Worm (Caenorhabditis elegans): ENCODE results near the gene T12D8.10.

The T12D8.10 gene

ce11 chrIII:13642227-13642626 is at the start of gene T12D8.10:
Gene T12D8.10, minus strand, starts transcription at chrIII:13642327.
- TF ChIP-seq zag-1 (tag; optimal IDR thresholded peaks at IDR 0.05), result no peak
- no peak for TF ChIP-seq sea-2 (GFP tag; optimal IDR thresholded peaks at IDR 0.05)
- TF ChIP-seq nhr-12 (tag; optimal IDR thresholded peaks at IDR 0.05), result no peak
- no peak for TF ChIP-seq unc-62 (GFP tag; optimal IDR thresholded peaks at IDR 0.05)

ce11 chrIII:13687211-13687610 is 45.1 kb upstream of the T12D8.10 start, which contains the start of gene cul-2:
Gene cul-2, plus strand, starts transcription at chrIII:13687269.
- TF ChIP-seq nhr-25 (tag; optimal IDR thresholded peaks at IDR 0.05) (peak; percentile 38), hmg-11 (tag; optimal IDR thresholded peaks at IDR 0.05) (peak; percentile 60), pqm-1 (tag; optimal IDR thresholded peaks at IDR 0.05) (no peak), ztf-11 (tag; optimal IDR thresholded peaks at IDR 0.05) (no peak), nhr-77 (tag; optimal IDR thresholded peaks at IDR 0.05) (no peak), nfya-1 (tag; optimal IDR thresholded peaks at IDR 0.05; ENCODE audit: insufficient read depth) (peak; percentile 36), pha-4 (tag; optimal IDR thresholded peaks at IDR 0.05) (peak; percentile 35), lin-39 (tag; optimal IDR thresholded peaks at IDR 0.05) (peak; percentile 18), egl-27 (tag; optimal IDR thresholded peaks at IDR 0.05) (no peak), ceh-28 (tag; optimal IDR thresholded peaks at IDR 0.05) (no peak), lin-15B (tag; optimal IDR thresholded peaks at IDR 0.05) (peak; percentile 43), ama-1 (optimal IDR thresholded peaks at IDR 0.05) (peak; percentile 10)

ce11 chrIII:13686309-13686708 is 44.2 kb upstream of the T12D8.10 start, which contains the start of gene dyf-2:
Gene dyf-2, minus strand, starts transcription at chrIII:13686445.
- no peak for TF ChIP-seq skn-1 (tag; optimal IDR thresholded peaks at IDR 0.05)
- TF ChIP-seq elt-1 (tag; optimal IDR thresholded peaks at IDR 0.05), result no peak
- no peak for TF ChIP-seq sea-2 (GFP tag; optimal IDR thresholded peaks at IDR 0.05)
- TF ChIP-seq ceh-28 (tag; optimal IDR thresholded peaks at IDR 0.05), result no peak
- no peak for TF ChIP-seq hmg-11 (tag; optimal IDR thresholded peaks at IDR 0.05)
- TF ChIP-seq eor-1 (tag; optimal IDR thresholded peaks at IDR 0.05), result no peak
- no peak for TF ChIP-seq elt-2 (tag; optimal IDR thresholded peaks at IDR 0.05)
- TF ChIP-seq nhr-23 (tag; optimal IDR thresholded peaks at IDR 0.05), result no peak
- no peak for TF ChIP-seq R02D3.7 (tag; optimal IDR thresholded peaks at IDR 0.05)
- TF ChIP-seq egl-5 (tag; optimal IDR thresholded peaks at IDR 0.05), result no peak
- TF ChIP-seq nhr-67 (tag; optimal IDR thresholded peaks at IDR 0.05), result no peak
- no peak for TF ChIP-seq mdl-1 (tag; optimal IDR thresholded peaks at IDR 0.05)

DNA sequence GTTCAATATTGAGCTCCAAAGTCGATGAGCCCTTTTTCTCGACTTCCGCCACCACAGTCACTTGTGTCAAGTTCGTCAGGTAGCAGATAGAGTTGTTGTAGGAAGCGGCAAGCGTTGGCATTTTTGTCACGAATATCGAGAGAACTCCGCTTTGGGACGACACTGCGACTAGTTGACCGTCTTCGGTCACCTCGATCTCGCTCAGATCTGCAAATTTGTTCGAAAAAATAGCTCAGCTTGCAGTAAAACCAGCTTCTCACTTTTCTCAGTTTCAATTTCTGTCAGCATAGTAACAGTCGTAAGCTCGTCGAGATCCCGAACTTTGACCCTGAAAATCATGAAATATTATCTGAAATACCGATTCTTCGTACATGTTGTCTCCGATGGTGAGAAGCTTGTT is 42.1 kb upstream of the T12D8.10 start:
- TF ChIP-seq nhr-25 (tag; optimal IDR thresholded peaks at IDR 0.05), result no peak
- TF ChIP-seq ceh-9 (tag; optimal IDR thresholded peaks at IDR 0.05), result no peak
- TF ChIP-seq ztf-4 (tag; optimal IDR thresholded peaks at IDR 0.05), result no peak
- TF ChIP-seq ceh-82 (tag; optimal IDR thresholded peaks at IDR 0.05), result no peak

ce11 chrIII:13683275-13683674 is 41.1 kb upstream of the T12D8.10 start:
- TF ChIP-seq egl-27 (tag; optimal IDR thresholded peaks at IDR 0.05), result no peak
- TF ChIP-seq ztf-11 (tag; optimal IDR thresholded peaks at IDR 0.05), result no peak
- TF ChIP-seq pqm-1 (tag; optimal IDR thresholded peaks at IDR 0.05), result no peak
- no peak for TF ChIP-seq ceh-9 (tag; optimal IDR thresholded peaks at IDR 0.05)
- TF ChIP-seq ama-1 (optimal IDR thresholded peaks at IDR 0.05), result no peak
- no peak for TF ChIP-seq tbx-2 (tag; optimal IDR thresholded peaks at IDR 0.05)
- TF ChIP-seq eor-1 (tag; optimal IDR thresholded peaks at IDR 0.05), result no peak
- TF ChIP-seq jun-1 (tag; optimal IDR thresholded peaks at IDR 0.05), result no peak
- no peak for TF ChIP-seq egl-5 (tag; optimal IDR thresholded peaks at IDR 0.05)
- no peak for TF ChIP-seq ceh-82 (tag; optimal IDR thresholded peaks at IDR 0.05)
- TF ChIP-seq nhr-28 (tag; optimal IDR thresholded peaks at IDR 0.05), result no peak
- TF ChIP-seq fkh-2 (tag; optimal IDR thresholded peaks at IDR 0.05), result no peak
- no peak for TF ChIP-seq ztf-4 (tag; optimal IDR thresholded peaks at IDR 0.05)
- TF ChIP-seq elt-2 (tag; optimal IDR thresholded peaks at IDR 0.05), result no peak
- no peak for TF ChIP-seq ceh-28 (tag; optimal IDR thresholded peaks at IDR 0.05)
- TF ChIP-seq skn-1 (tag; optimal IDR thresholded peaks at IDR 0.05), result no peak
- TF ChIP-seq elt-3 (tag; optimal IDR thresholded peaks at IDR 0.05), result no peak
- TF ChIP-seq ZK546.5 (tag; optimal IDR thresholded peaks at IDR 0.05), result no peak
